Worm (Caenorhabditis elegans): ENCODE results near the gene C18A3.7.

Gene C18A3.7

ce11 chrII:5772547-5773142, 42.4 kb upstream of the C18A3.7 start (continued):
- peak; percentile 2 for TF ChIP-seq F37D6.2 (tag; optimal IDR thresholded peaks at IDR 0.05)
- TF ChIP-seq hif-1 (tag; optimal IDR thresholded peaks at IDR 0.05), result peak in 1 of 2 experiments; percentile 31
- no peak for TF ChIP-seq tra-1 (GFP tag; IDR thresholded peaks at IDR 0.05)
- no peak for TF ChIP-seq Y5F2A.4 (GFP tag; optimal IDR thresholded peaks at IDR 0.05)
- TF ChIP-seq fkh-10 (GFP tag; optimal IDR thresholded peaks at IDR 0.05), result no peak
- peak; percentile 14 for TF ChIP-seq F10B5.3 (tag; optimal IDR thresholded peaks at IDR 0.05)
- TF ChIP-seq ctbp-1 (GFP tag; IDR thresholded peaks at IDR 0.05), result peak; percentile 70
- no peak for TF ChIP-seq ceh-62 (tag; optimal IDR thresholded peaks at IDR 0.05)
- TF ChIP-seq unc-130 (GFP tag; optimal IDR thresholded peaks at IDR 0.05), result peak; percentile 49
- TF ChIP-seq mdt-29 (GFP tag; IDR thresholded peaks at IDR 0.05), result no peak
- TF ChIP-seq nhr-10 (tag; optimal IDR thresholded peaks at IDR 0.05), result no peak
- peak; percentile 71; the same call in 1 of the 2 replicates for TF ChIP-seq Y105C5A.15 (GFP tag; IDR thresholded peaks at IDR 0.05)
- no peak for TF ChIP-seq cey-2 (tag; optimal IDR thresholded peaks at IDR 0.05; ENCODE audit: borderline replicate concordance, insufficient read depth)
- 0 out of 2 replicates have a peak, but pooled peaks have one; percentile 32 for TF ChIP-seq zip-11 (GFP tag; IDR thresholded peaks at IDR 0.05)
- no peak for TF ChIP-seq mdl-1 (tag; optimal IDR thresholded peaks at IDR 0.05)
- TF ChIP-seq zfp-3 (GFP tag; conservative IDR thresholded peaks at IDR 0.05), result 0 out of 2 replicates have a peak, but pooled peaks have one; percentile 54
- TF ChIP-seq pha-4 (GFP tag; IDR thresholded peaks at IDR 0.05), result peak; percentile 66; the same call in 1 of the 2 replicates
- TF ChIP-seq pha-4 (tag; optimal IDR thresholded peaks at IDR 0.05), result no peak
- 0 out of 2 replicates have a peak, but pooled peaks have one; percentile 56 for TF ChIP-seq ZK337.2 (GFP tag; IDR thresholded peaks at IDR 0.05)
- peak in 1 of 2 experiments; percentile 33 for TF ChIP-seq daf-16 (GFP tag; optimal IDR thresholded peaks at IDR 0.05)
- no peak for TF ChIP-seq daf-16 (tag; optimal IDR thresholded peaks at IDR 0.05)
- TF ChIP-seq nhr-42 (GFP tag; IDR thresholded peaks at IDR 0.05), result no peak
- TF ChIP-seq vab-7 (GFP tag; IDR thresholded peaks at IDR 0.05), result peak; percentile 73
- peak; percentile 23 for TF ChIP-seq spr-1 (tag; optimal IDR thresholded peaks at IDR 0.05)
- peak; percentile 57 for TF ChIP-seq mxl-3 (GFP tag; optimal IDR thresholded peaks at IDR 0.05)
- TF ChIP-seq spr-3 (GFP tag; optimal IDR thresholded peaks at IDR 0.05), result peak; percentile 1
- TF ChIP-seq snpc-4 (tag; optimal IDR thresholded peaks at IDR 0.05), result no peak
- no peak for TF ChIP-seq T20F7.1 (GFP tag; optimal IDR thresholded peaks at IDR 0.05)
- TF ChIP-seq php-3 (GFP tag; IDR thresholded peaks at IDR 0.05), result peak; percentile 53

ce11 chrII:5768274-5768820, 38.1 kb upstream of the C18A3.7 start:
- TF ChIP-seq nhr-28 (tag; optimal IDR thresholded peaks at IDR 0.05) (peak; percentile 6), unc-62 (GFP tag; optimal IDR thresholded peaks at IDR 0.05 in 1 of 2) (peak in 1 of 2 experiments; percentile 44), unc-62 (tag; optimal IDR thresholded peaks at IDR 0.05) (no peak), Y75B8A.6 (GFP tag; IDR thresholded peaks at IDR 0.05) (no peak)

- TF ChIP-seq ama-1 (optimal IDR thresholded peaks at IDR 0.05), result no peak
- no peak for TF ChIP-seq R02D3.7 (tag; optimal IDR thresholded peaks at IDR 0.05)
- TF ChIP-seq mxl-2 (GFP tag; conservative IDR thresholded peaks at IDR 0.05), result no peak
- TF ChIP-seq set-16 (GFP tag; IDR thresholded peaks at IDR 0.05), result no peak
- no peak for TF ChIP-seq lin-1 (GFP tag; IDR thresholded peaks at IDR 0.05)
- no peak for TF ChIP-seq dmd-6 (GFP tag; IDR thresholded peaks at IDR 0.05)
- TF ChIP-seq ceh-32 (tag; optimal IDR thresholded peaks at IDR 0.05; ENCODE audit: poor library complexity), result no peak
- TF ChIP-seq ceh-62 (tag; optimal IDR thresholded peaks at IDR 0.05), result no peak
- no peak for TF ChIP-seq pqm-1 (tag; optimal IDR thresholded peaks at IDR 0.05)
- TF ChIP-seq madf-9 (GFP tag; conservative IDR thresholded peaks at IDR 0.05), result no peak
- no peak for TF ChIP-seq F10B5.3 (tag; optimal IDR thresholded peaks at IDR 0.05)
These were observed 35.1 kb upstream of the C18A3.7 start, which contains the start of gene ifb-1 for ce11 chrII:5765318-5765717. TSS of gene ifb-1 (plus strand) at chrII:5765618.
